Worm (Caenorhabditis elegans) whole organism, midembryonic: ENCODE data around the gene tpa-1.
"Not testable (repeated sequence)": the region's sequence is repeated elsewhere in the genome, so short reads cannot be mapped to it uniquely, and the experiment has no call there.

Source experiments
- T22C8.4 ChIP-seq: fragments of 200-800 bp; sonication (Bioruptor generic); IDR thresholded peaks from 2 replicates; pipeline ENCODE4 v1.3.6; 2022; ENCODE audit warnings: missing genetic modification characterization, missing compliant biosample characterization
- cog-1 ChIP-seq: sonication (generic microtip); optimal IDR thresholded peaks from 2 replicates; lab custom pipeline; 2016; ENCODE audit warnings: missing genetic modification characterization, missing compliant biosample characterization
- flt-1 ChIP-seq: fragments of 200-800 bp; sonication (Bioruptor generic); IDR thresholded peaks from 2 replicates; pipeline ENCODE4 v1.3.6; 2022; ENCODE audit warnings: missing genetic modification characterization, missing compliant biosample characterization
- klf-2 ChIP-seq: fragments of 200-800 bp; sonication (Bioruptor generic); conservative IDR thresholded peaks from 2 replicates; pipeline ENCODE4 v1.3.6; 2022; ENCODE audit warnings: missing genetic modification reagents, missing genetic modification characterization, missing compliant biosample characterization
- med-1 ChIP-seq: sonication (generic microtip); optimal IDR thresholded peaks from 2 replicates; lab custom pipeline; 2017; ENCODE audit warnings: missing genetic modification characterization, mild to moderate bottlenecking, missing compliant biosample characterization, antibody characterized with exemption, missing genetic modification reagents; ENCODE audit not compliant: insufficient read depth
- ref-1 ChIP-seq: fragments of 200-800 bp; sonication (Bioruptor generic); conservative IDR thresholded peaks from 2 replicates; pipeline ENCODE4 v1.3.6; 2022; ENCODE audit warnings: missing genetic modification reagents, missing genetic modification characterization, missing compliant biosample characterization
- tab-1 ChIP-seq: fragments of 200-800 bp; sonication (Bioruptor generic); IDR thresholded peaks from 2 replicates; pipeline ENCODE4 v1.3.6; 2022; ENCODE audit warnings: missing genetic modification characterization, missing compliant biosample characterization
- ztf-23 ChIP-seq: fragments of 200-800 bp; sonication (Bioruptor generic); IDR thresholded peaks from 2 replicates; pipeline ENCODE4 v1.3.6; 2022; ENCODE audit warnings: missing genetic modification reagents, missing genetic modification characterization, missing compliant biosample characterization
- ztf-29 ChIP-seq: fragments of 200-800 bp; sonication (Bioruptor generic); IDR thresholded peaks from 2 replicates; pipeline ENCODE4 v1.3.6; 2022; ENCODE audit warnings: missing genetic modification reagents, missing genetic modification characterization, missing compliant biosample characterization

tpa-1 gene

DNA sequence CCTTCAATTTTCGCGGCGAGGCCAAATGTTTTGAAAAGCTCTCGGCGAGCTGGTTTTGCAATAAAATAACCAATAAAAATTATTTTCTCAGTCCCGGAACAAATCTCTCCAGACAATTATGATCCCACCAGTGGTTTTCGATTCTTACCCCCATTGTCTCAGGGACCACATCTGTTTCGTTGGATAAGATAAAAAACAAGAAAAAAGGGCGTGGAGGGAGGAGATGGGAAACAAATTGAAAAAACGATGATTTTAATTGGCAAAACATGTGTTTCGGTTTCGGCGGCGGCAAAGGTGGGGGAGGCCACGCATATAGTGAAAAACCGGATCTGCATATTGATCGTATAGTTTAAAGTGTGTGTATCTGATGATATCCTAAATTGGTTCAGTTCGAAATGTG is 10.8 kb upstream of the tpa-1 start:
- no peak for TF ChIP-seq ref-1
- TF ChIP-seq tab-1 (GFP tag; lab: Robert Waterston, UW): no peak
- no peak for TF ChIP-seq ztf-23
- TF ChIP-seq flt-1 (GFP tag; lab: Robert Waterston, UW): no peak
- no peak for TF ChIP-seq klf-2 (GFP tag; lab: Robert Waterston, UW)
- no peak for TF ChIP-seq med-1
- TF ChIP-seq cog-1 (tag; lab: Kevin White, UChicago): no peak
- TF ChIP-seq ztf-29 (GFP tag; lab: Robert Waterston, UW): no peak
- TF ChIP-seq T22C8.4 (GFP tag; lab: Robert Waterston, UW): no peak

DNA sequence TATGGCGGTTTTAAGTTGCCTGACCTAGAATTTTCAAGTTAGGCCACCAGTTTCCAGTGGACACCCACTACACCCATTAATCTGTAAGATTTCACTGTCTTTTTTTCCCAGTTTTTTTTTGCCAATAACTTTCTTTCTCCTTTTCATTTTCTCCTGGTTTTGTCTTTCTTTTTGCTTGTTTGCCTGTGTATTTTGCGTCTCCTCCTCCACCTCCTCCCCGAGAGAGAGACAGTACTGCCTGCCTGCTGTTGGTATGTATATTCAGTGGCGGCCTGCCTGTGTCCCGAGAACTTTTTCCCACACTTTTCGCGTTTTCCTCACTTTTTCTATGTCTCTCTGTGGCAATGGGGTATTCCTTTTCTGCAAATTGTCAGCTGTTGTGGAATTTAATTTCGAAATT is 10.4 kb upstream of the tpa-1 start:
- TF ChIP-seq cog-1 (tag; lab: Kevin White, UChicago) (no peak), T22C8.4 (GFP tag; lab: Robert Waterston, UW) (no peak), ztf-23 (peak; percentile 51; the same call in 1 of the 2 replicates)

DNA sequence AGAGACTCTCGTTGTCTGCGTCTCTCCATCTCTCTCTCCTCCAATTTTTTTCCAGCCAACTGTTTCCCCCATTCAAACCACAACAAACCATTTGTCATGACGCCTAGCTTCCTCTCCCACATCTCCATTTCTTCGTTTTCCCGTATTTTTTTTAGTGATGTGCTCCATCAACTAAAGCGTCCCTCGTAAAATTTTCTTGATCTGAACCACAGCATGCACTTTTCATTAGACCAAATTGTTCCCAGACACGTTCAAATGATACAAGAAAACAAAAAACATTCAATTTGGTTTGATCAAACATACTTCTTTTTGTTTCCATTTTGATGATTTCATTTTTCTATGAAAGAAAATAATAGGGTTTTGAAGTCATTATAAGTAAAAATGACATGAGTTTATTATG is 9.5 kb upstream of the tpa-1 start:
- no peak for TF ChIP-seq ref-1
- TF ChIP-seq ztf-29 (GFP tag; lab: Robert Waterston, UW): no peak
- no peak for TF ChIP-seq ztf-23
- TF ChIP-seq flt-1 (GFP tag; lab: Robert Waterston, UW): no peak
- no peak for TF ChIP-seq T22C8.4 (GFP tag; lab: Robert Waterston, UW)
- no peak for TF ChIP-seq med-1

DNA sequence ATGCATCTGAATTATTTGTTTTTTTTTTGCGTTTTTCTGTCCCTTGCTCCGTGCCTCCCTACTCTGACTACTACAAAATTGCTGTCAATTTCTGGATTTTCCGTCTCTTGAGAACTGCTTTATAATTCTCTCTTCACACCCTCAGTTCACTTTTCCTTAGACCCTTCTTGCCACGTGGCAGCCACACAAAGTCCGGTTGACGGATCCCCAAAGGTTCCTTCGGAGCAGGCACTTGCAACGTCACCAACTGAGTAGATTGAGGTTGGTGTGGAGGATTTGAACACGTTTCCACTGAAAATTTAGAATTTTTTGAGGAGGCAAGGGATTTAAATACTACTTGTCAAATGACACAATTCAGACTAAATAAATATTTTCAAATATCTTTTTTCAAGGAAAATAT is 5.0 kb upstream of the tpa-1 start:
- no peak for TF ChIP-seq cog-1 (tag; lab: Kevin White, UChicago)
- no peak for TF ChIP-seq ztf-29 (GFP tag; lab: Robert Waterston, UW)
- TF ChIP-seq flt-1 (GFP tag; lab: Robert Waterston, UW): no peak
- TF ChIP-seq ztf-23: no peak
- TF ChIP-seq med-1: no peak
- no peak for TF ChIP-seq klf-2 (GFP tag; lab: Robert Waterston, UW)
- TF ChIP-seq tab-1 (GFP tag; lab: Robert Waterston, UW): no peak
- TF ChIP-seq T22C8.4 (GFP tag; lab: Robert Waterston, UW): no peak
- TF ChIP-seq ref-1: no peak

DNA sequence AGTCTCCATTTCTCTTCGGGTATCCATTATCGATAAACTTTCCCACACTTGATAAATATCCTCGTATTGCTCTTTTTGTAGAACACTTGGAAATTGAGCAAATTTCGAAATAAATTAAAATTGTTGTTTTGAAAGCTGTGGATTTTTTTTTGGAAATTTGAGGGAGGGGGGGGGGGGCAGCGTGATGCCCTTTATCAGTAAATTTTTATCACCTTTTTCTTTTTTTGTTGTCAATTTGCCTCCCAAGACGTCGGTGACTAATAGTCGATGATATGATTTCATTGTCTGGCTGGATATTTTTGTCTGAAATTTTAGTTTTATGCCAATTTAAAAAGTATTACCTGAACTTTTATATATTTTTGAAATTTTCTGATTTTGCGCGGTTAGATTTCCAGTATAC is 1.8 kb upstream of the tpa-1 start, which contains the start of gene scl-23:
TSS of gene scl-23 (minus strand) at position 101 of the 400 bp plus-strand sequence.
- TF ChIP-seq klf-2 (GFP tag; lab: Robert Waterston, UW) (no peak), T22C8.4 (GFP tag; lab: Robert Waterston, UW) (no peak), cog-1 (tag; lab: Kevin White, UChicago) (no peak), tab-1 (GFP tag; lab: Robert Waterston, UW) (no peak), ztf-23 (no peak), med-1 (no peak), flt-1 (GFP tag; lab: Robert Waterston, UW) (no peak), ref-1 (no peak), ztf-29 (GFP tag; lab: Robert Waterston, UW) (no peak)

DNA sequence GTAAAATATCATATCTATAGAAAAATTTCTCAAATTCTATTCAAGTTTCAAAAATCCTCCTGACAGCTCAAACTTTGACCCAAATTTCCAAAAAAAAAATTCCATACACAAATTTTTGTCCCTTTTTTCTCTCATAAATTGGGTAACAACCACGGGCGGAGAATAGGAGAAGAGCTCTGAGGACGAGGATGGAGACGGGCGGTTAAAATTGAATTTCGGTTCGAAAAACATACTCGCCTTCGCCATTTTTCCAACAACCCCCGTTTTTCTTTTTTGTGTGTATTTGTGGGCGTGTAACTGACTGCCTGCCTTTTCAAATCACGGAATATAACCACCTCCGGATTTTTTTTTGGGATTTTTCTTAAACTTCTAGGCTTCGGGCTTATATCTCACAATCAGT is 5.9 kb downstream of the tpa-1 start:
- TF ChIP-seq med-1: no peak
- no peak for TF ChIP-seq ztf-29 (GFP tag; lab: Robert Waterston, UW)

DNA sequence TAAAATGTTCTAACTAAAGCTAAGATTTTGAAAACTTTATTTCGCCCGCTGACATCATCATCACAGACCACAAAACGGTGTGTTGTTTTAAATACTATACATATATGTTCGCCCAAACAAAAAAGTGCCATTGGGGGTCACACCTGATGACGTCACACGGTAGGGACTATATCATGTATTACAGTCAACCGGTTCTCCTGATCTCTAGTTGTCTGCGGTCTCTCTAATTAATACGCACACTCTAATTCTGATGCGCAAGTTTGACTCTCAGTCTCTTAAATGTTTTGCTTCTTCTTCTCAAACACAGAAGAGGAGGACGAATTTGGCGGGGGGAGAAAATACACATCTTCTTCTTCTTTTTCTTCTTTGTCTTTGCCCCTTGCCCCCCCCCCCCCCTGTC is 11.1 kb downstream of the tpa-1 start:
- TF ChIP-seq ref-1: no peak
- no peak for TF ChIP-seq tab-1 (GFP tag; lab: Robert Waterston, UW)
- TF ChIP-seq T22C8.4 (GFP tag; lab: Robert Waterston, UW): no peak

DNA sequence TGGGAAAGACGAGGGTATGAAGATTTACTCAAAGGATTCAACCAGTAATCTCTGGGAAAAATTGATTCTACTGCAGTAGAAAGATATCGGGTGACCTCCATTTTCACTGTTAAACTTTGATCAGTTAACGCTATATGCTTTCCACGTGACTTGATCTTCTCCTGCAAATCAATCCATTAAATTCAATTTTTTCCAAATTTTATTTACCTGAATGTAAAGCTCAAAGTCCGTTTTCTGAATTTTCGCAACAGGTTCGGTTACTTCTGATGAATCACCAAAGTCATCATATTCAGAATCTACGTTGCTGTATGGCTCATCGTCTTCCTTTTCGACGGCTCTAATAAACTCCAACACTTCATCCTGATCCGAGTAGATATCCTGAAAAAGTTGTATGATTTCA is 17.5 kb downstream of the tpa-1 start, which contains the start of gene B0545.4:
TSS of gene B0545.4 (minus strand) at position 101 of the 400 bp plus-strand sequence.
- no peak for TF ChIP-seq tab-1 (GFP tag; lab: Robert Waterston, UW)
- TF ChIP-seq ref-1: no peak
- no peak for TF ChIP-seq ztf-29 (GFP tag; lab: Robert Waterston, UW)
- TF ChIP-seq T22C8.4 (GFP tag; lab: Robert Waterston, UW): no peak

DNA sequence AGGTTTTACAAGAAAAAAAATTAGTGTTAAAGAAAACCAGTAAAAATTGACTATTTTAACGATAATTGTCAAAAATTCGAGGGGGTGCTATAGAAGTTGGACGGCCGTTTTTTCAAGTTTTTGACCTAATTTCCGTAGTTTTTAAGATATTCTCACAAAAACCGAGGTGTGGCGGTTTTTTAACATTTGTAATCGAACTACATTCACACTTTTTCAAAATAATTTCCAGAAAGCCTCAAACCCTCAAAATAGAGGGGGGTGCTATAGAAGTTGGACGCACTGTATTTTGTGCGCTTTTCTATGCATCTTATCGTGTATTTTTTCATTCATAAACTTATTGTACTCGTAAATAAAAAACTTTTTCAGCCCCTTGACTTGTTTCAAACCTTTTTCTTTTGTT is 19.6 kb downstream of the tpa-1 start, which contains the start of gene F29C4.4:
TSS of gene F29C4.4 (plus strand) at position 301 of the 400 bp plus-strand sequence.
- TF ChIP-seq ztf-29 (GFP tag; lab: Robert Waterston, UW); cog-1 (tag; lab: Kevin White, UChicago); med-1: not testable (repeated sequence)

DNA sequence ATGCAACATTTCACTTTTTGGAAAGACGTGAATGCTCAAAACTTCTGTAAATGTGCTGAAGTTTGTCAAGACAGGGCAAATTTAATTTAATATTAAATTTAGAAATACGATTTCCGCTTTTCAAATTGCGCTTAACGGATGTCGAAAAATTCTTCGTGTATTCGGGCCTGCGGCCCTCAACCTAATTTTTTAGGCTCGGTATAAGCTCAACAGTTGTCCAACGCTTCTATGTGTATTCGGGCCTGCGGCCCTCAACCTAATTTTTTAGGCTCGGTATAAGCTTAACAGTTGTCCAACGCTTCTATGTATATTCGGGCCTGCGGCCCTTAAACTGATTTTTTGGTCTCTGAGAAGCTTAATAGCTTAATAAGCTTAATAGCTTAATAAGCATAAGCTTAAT is 27.0 kb downstream of the tpa-1 start:
- TF ChIP-seq T22C8.4 (GFP tag; lab: Robert Waterston, UW) (no peak), ref-1 (no peak), tab-1 (GFP tag; lab: Robert Waterston, UW) (no peak), klf-2 (GFP tag; lab: Robert Waterston, UW) (no peak), flt-1 (GFP tag; lab: Robert Waterston, UW) (no peak), ztf-23 (no peak), med-1 (no peak), ztf-29 (GFP tag; lab: Robert Waterston, UW) (no peak), cog-1 (tag; lab: Kevin White, UChicago) (no peak)

DNA sequence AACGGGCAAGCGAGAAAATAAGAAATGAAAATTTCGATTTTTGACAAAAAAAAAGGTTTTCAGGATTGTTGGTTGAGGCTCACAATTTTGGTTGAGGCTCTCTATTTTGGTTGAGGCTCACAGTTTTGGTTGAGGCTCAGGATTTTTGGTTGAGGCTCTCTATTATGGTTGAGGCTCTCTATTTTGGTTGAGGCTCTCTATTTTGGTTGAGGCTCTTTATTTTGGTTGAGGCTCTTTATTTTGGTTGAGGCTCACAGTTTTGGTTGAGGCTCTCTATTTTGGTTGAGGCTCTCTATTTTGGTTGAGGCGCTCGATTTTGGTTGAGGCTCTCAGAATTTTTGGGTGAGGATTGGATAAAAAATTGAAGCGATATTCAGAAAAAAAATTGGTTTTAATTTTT is 28.0 kb downstream of the tpa-1 start:
- TF ChIP-seq flt-1 (GFP tag; lab: Robert Waterston, UW): no peak
- no peak for TF ChIP-seq ztf-23
- no peak for TF ChIP-seq ref-1
- no peak for TF ChIP-seq med-1
- TF ChIP-seq tab-1 (GFP tag; lab: Robert Waterston, UW): no peak
- no peak for TF ChIP-seq ztf-29 (GFP tag; lab: Robert Waterston, UW)
- no peak for TF ChIP-seq T22C8.4 (GFP tag; lab: Robert Waterston, UW)
- TF ChIP-seq klf-2 (GFP tag; lab: Robert Waterston, UW): no peak
- TF ChIP-seq cog-1 (tag; lab: Kevin White, UChicago): no peak
